Fruit fly (Drosophila melanogaster) S2 (cell line): ENCODE measurements around the gene CG17477.

Experiments
- CG8478 ChIP-seq: fragments of >200 bp; optimal IDR thresholded peaks from 2 replicates; lab custom pipeline; 2018
- CTCF ChIP-seq, 2 experiments: fragments of >200 bp; optimal IDR thresholded peaks; 2 replicates each; lab custom pipeline; 2018

CG17477 gene

dm6 chr3R:17124177-17124576 lies 2.6 kb downstream of the CG17477 start, which contains the start of gene CG45079:
Gene CG45079 (plus strand): TSS chr3R:17124477.
- TF ChIP-seq CG8478 (no peak), CTCF (optimal IDR thresholded peaks at IDR 0.05; lab: Kevin White, UChicago) (no peak)

- no peak for TF ChIP-seq CG8478
- no peak for TF ChIP-seq CTCF (optimal IDR thresholded peaks at IDR 0.05; lab: Kevin White, UChicago)
Measured at dm6 chr3R:17122796-17123504, 3.8 kb downstream of the CG17477 start.

dm6 chr3R:17121277-17121676 lies 5.5 kb downstream of the CG17477 start, which contains the start of gene CG42779:
Gene CG42779 (plus strand): TSS chr3R:17121577.
- no peak for TF ChIP-seq CTCF (optimal IDR thresholded peaks at IDR 0.05; lab: Kevin White, UChicago)
- TF ChIP-seq CG8478: no peak

dm6 chr3R:17120165-17120564 lies 6.6 kb downstream of the CG17477 start, which contains the start of gene CG34278:
Gene CG34278 (plus strand): TSS chr3R:17120465.
- no peak for TF ChIP-seq CTCF (optimal IDR thresholded peaks at IDR 0.05; lab: Kevin White, UChicago)
- no peak for TF ChIP-seq CG8478

- no peak for TF ChIP-seq CTCF (optimal IDR thresholded peaks at IDR 0.05; lab: Kevin White, UChicago)
- no peak for TF ChIP-seq CG8478
Measured at dm6 chr3R:17118917-17119378, 7.8 kb downstream of the CG17477 start.

dm6 chr3R:17117607-17118327 lies 9.0 kb downstream of the CG17477 start:
- no peak for TF ChIP-seq CG8478
- TF ChIP-seq CTCF (optimal IDR thresholded peaks at IDR 0.05; lab: Kevin White, UChicago): no peak

dm6 chr3R:17116231-17116630 lies 10.5 kb downstream of the CG17477 start:
- TF ChIP-seq CG8478: no peak

dm6 chr3R:17115668-17116067 lies 11.1 kb downstream of the CG17477 start:
- TF ChIP-seq CG8478 (no peak), CTCF (optimal IDR thresholded peaks at IDR 0.05; lab: Kevin White, UChicago) (no peak)

- TF ChIP-seq CTCF (optimal IDR thresholded peaks at IDR 0.05; lab: Kevin White, UChicago): no peak
- TF ChIP-seq CG8478: no peak
Measured at dm6 chr3R:17110880-17111726, 15.6 kb downstream of the CG17477 start.

dm6 chr3R:17108881-17109280 lies 17.9 kb downstream of the CG17477 start:
- no peak for TF ChIP-seq CG8478
- TF ChIP-seq CTCF (optimal IDR thresholded peaks at IDR 0.05; lab: Kevin White, UChicago): peak; percentile 63 to 86

- TF ChIP-seq CG8478: no peak
- no peak for TF ChIP-seq CTCF (optimal IDR thresholded peaks at IDR 0.05; lab: Kevin White, UChicago)
Measured at dm6 chr3R:17087977-17088618, 38.6 kb downstream of the CG17477 start, which contains the start of gene cal1. Gene cal1 (plus strand): TSS chr3R:17088280.

- TF ChIP-seq CG8478: no peak
- no peak for TF ChIP-seq CTCF (optimal IDR thresholded peaks at IDR 0.05; lab: Kevin White, UChicago)
Measured at dm6 chr3R:17085029-17085807, 41.5 kb downstream of the CG17477 start, which contains the start of gene GckIII. Gene GckIII (plus strand): TSS chr3R:17085513.

- TF ChIP-seq CTCF (optimal IDR thresholded peaks at IDR 0.05; lab: Kevin White, UChicago) (no peak), CG8478 (no peak)
Measured at dm6 chr3R:17082471-17082870, 44.3 kb downstream of the CG17477 start.

- TF ChIP-seq CTCF (optimal IDR thresholded peaks at IDR 0.05; lab: Kevin White, UChicago): no peak
- no peak for TF ChIP-seq CG8478
Measured at dm6 chr3R:17081359-17081935, 45.3 kb downstream of the CG17477 start.
